Fruit fly (Drosophila melanogaster) whole organism, embryonic: ENCODE results near the gene BBIP1.

ENCODE experiments used
- CG34422 ChIP-seq: fragments of 200-800 bp; sonication (Bioruptor generic); IDR thresholded peaks from 3 replicates; pipeline ENCODE4 v1.3.6; 2022; ENCODE audit warnings: missing biosample characterization, missing genetic modification characterization
- CG8478 ChIP-seq: fragments of >200 bp; optimal IDR thresholded peaks from 2 replicates; lab custom pipeline; 2018
- Eip74EF ChIP-seq, 2 experiments: fragments of 200-800 bp in 1 of 2; fragments of >200 bp in 1 of 2; sonication (Bioruptor generic) in 1 of 2; optimal IDR thresholded peaks; 2 replicates each; lab custom pipeline; 2017 to 2019; ENCODE audit warnings: missing biosample characterization in 2 of 2, missing genetic modification characterization in 2 of 2, mild to moderate bottlenecking in 1 of 2, moderate library complexity in 1 of 2
- corto ChIP-seq: fragments of 200-800 bp; sonication (Bioruptor generic); optimal IDR thresholded peaks from 2 replicates; lab custom pipeline; 2016; ENCODE audit warnings: missing biosample characterization, mild to moderate bottlenecking, missing genetic modification characterization, moderate library complexity
- croc ChIP-seq: fragments of 200-800 bp; sonication (Bioruptor generic); conservative IDR thresholded peaks from 3 replicates; pipeline ENCODE4 v1.3.6; 2022; ENCODE audit warnings: missing biosample characterization, missing genetic modification characterization
- unpg ChIP-seq: fragments of 200-800 bp; sonication (Bioruptor generic); optimal IDR thresholded peaks from 3 replicates; lab custom pipeline; 2018; ENCODE audit warnings: missing biosample characterization, mild to moderate bottlenecking, missing genetic modification characterization, moderate library complexity

- TF ChIP-seq CG34422 (GFP tag; lab: Robert Waterston, UW) (no peak), CG8478 (lab: Kevin White, UChicago) (no peak), corto (GFP tag; lab: Kevin White, UChicago) (no peak), Eip74EF (GFP tag; optimal IDR thresholded peaks at IDR 0.05; lab: Kevin White, UChicago) (peak in 1 of 2 experiments; percentile 58), unpg (GFP tag; lab: Kevin White, UChicago) (no peak), croc (GFP tag; lab: Robert Waterston, UW) (no peak)
Measured at dm6 chr3R:9418373-9419299, 14.5 kb downstream of the BBIP1 start.
